Fruit fly (Drosophila melanogaster): ENCODE results near the gene CG14414.

CG14414 gene

DNA sequence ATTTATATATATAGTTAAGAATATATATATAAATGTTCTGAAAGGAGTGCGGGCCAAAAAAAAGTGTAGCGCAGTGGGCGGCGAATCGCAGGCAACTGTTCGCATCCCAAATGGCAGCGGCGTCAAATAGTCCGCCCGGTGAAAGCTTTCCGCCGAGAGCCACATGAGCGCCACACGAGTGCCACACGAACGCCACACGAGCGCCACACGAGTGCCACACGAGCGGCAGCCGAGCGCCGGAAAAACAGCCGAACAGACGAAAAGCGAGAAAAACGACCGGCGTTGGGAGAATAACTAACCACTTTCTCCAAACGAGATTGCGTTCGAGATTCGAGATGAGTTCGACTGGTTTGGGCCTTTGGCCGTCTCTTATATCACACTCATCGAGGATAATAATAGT, 11.1 kb downstream of the CG14414 start:
- TF ChIP-seq CG13894 (tag; optimal IDR thresholded peaks at IDR 0.05): peak; percentile 89
- peak; percentile 41 for TF ChIP-seq CG10543 (GFP tag; optimal IDR thresholded peaks at IDR 0.05)
- no peak for TF ChIP-seq CG13296 (GFP tag; optimal IDR thresholded peaks at IDR 0.05)
- peak; percentile 99 for TF ChIP-seq Deaf1 (tag; optimal IDR thresholded peaks at IDR 0.05)
- TF ChIP-seq usp (GFP tag; optimal IDR thresholded peaks at IDR 0.05): no peak
- peak; percentile 69 for TF ChIP-seq Med (GFP tag)
- TF ChIP-seq Myb (GFP tag; optimal IDR thresholded peaks at IDR 0.05): no peak
- peak; percentile 13 for TF ChIP-seq Nf-YC (tag; optimal IDR thresholded peaks at IDR 0.05)
- peak; percentile 23 for TF ChIP-seq Jarid2 (GFP tag; optimal IDR thresholded peaks at IDR 0.05)
- peak; percentile 14 for TF ChIP-seq Blimp-1 (GFP tag; optimal IDR thresholded peaks at IDR 0.05)
- TF ChIP-seq ci (GFP tag; IDR thresholded peaks at IDR 0.05): 0 out of 3 replicates have a peak, but pooled peaks have one; percentile 36
- peak; percentile 14 for TF ChIP-seq abd-A (tag; optimal IDR thresholded peaks at IDR 0.05)
- peak; percentile 5 for TF ChIP-seq CG15514 (GFP tag; optimal IDR thresholded peaks at IDR 0.05)
- no peak for TF ChIP-seq CG6765 (GFP tag; optimal IDR thresholded peaks at IDR 0.05)
- TF ChIP-seq Pdp1 (GFP tag; optimal IDR thresholded peaks at IDR 0.05): peak in 1 of 2 experiments; percentile 7
- peak; percentile 29 for TF ChIP-seq sens (GFP tag)

DNA sequence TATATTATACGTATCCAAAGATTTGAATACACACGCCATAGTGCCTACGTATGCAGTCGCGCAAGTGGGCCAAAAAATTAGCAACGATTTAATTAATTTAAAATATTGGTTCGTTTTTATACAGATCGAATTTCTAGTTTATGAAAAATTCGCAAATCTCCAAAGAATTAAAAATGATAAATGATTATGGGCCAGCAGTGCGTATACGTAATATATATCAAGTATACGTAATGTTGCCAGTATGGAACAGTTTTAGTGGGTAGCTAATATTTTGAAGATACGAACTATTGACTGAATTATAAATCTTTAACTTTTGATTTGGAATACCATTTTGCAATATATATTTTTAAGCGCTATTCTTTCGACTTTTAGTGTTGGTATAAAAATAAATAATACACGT, 12.7 kb downstream of the CG14414 start:
- TF ChIP-seq HHEX (GFP tag; optimal IDR thresholded peaks at IDR 0.05) (peak; percentile 28), ac (GFP tag; optimal IDR thresholded peaks at IDR 0.05) (no peak), Spps (tag; optimal IDR thresholded peaks at IDR 0.05) (no peak), CG1792 (GFP tag; optimal IDR thresholded peaks at IDR 0.05) (no peak), CG12299 (tag; optimal IDR thresholded peaks at IDR 0.05) (no peak), insv (GFP tag; optimal IDR thresholded peaks at IDR 0.05) (no peak), Pdp1 (GFP tag; optimal IDR thresholded peaks at IDR 0.05) (no peak), CG1603 (tag; optimal IDR thresholded peaks at IDR 0.05) (no peak), Atf-2 (GFP tag; optimal IDR thresholded peaks at IDR 0.05) (no peak), Dfd (GFP tag; optimal IDR thresholded peaks at IDR 0.05) (no peak), Gug (GFP tag; IDR thresholded peaks at IDR 0.05) (no peak), Ets97D (GFP tag; optimal IDR thresholded peaks at IDR 0.05) (no peak), sens-2 (GFP tag; IDR thresholded peaks at IDR 0.05) (no peak), CG10321 (GFP tag; IDR thresholded peaks at IDR 0.05) (no peak), CG6254 (GFP tag; optimal IDR thresholded peaks at IDR 0.05) (no peak), CG17829 (tag; optimal IDR thresholded peaks at IDR 0.05) (no peak), CG15073 (GFP tag; optimal IDR thresholded peaks at IDR 0.05) (no peak), CG14710 (tag; optimal IDR thresholded peaks at IDR 0.05) (no peak), trh (GFP tag; optimal IDR thresholded peaks at IDR 0.05) (no peak), jumu (GFP tag; optimal IDR thresholded peaks at IDR 0.05) (no peak), CHES-1-like (GFP tag; optimal IDR thresholded peaks at IDR 0.05) (no peak), gsb (GFP tag; IDR thresholded peaks at IDR 0.05) (no peak), bbx (GFP tag; IDR thresholded peaks at IDR 0.05; ENCODE audit: partially characterized antibody) (no peak), CG12391 (tag; optimal IDR thresholded peaks at IDR 0.05) (peak; percentile 30), YL-1 (GFP tag; optimal IDR thresholded peaks at IDR 0.05) (no peak), CG2678 (tag; optimal IDR thresholded peaks at IDR 0.05) (peak; percentile 62), CG14860 (GFP tag; IDR thresholded peaks at IDR 0.05; ENCODE audit: partially characterized antibody) (no peak), dan (GFP tag; IDR thresholded peaks at IDR 0.05) (no peak), Bdp1 (GFP tag; optimal IDR thresholded peaks at IDR 0.05) (no peak), CG30020 (tag; optimal IDR thresholded peaks at IDR 0.05) (no peak), CG31441 (GFP tag; IDR thresholded peaks at IDR 0.05) (peak; percentile 35; the same call in 1 of the 2 replicates), maf-S (GFP tag; optimal IDR thresholded peaks at IDR 0.05) (no peak), Rx (GFP tag; IDR thresholded peaks at IDR 0.05) (no peak), CG34224 (GFP tag; IDR thresholded peaks at IDR 0.05; ENCODE audit: partially characterized antibody) (no peak), abd-A (tag; optimal IDR thresholded peaks at IDR 0.05) (no peak), tio (GFP tag; optimal IDR thresholded peaks at IDR 0.05) (no peak)

All from whole organism, embryonic.